Fruit fly (Drosophila melanogaster) whole organism, wandering third instar larva: ENCODE results near the gene Cyt-c-p.

ENCODE experiments used
- Abd-B ChIP-seq: fragments of >200 bp; optimal IDR thresholded peaks from 2 replicates; lab custom pipeline; 2017; ENCODE audit warnings: missing biosample characterization, missing genetic modification characterization
- CG32264 ChIP-seq: fragments of 200-800 bp; sonication (Bioruptor generic); optimal IDR thresholded peaks from 2 replicates; lab custom pipeline; 2016; ENCODE audit warnings: missing biosample characterization, missing genetic modification characterization
- CG9705 ChIP-seq: fragments of 200-800 bp; sonication (Bioruptor generic); optimal IDR thresholded peaks from 2 replicates; lab custom pipeline; 2018; ENCODE audit warnings: missing biosample characterization, mild to moderate bottlenecking, missing genetic modification characterization
- CrebA ChIP-seq: fragments of 200-800 bp; sonication (Bioruptor generic); optimal IDR thresholded peaks from 2 replicates; lab custom pipeline; 2016; ENCODE audit warnings: missing biosample characterization, mild to moderate bottlenecking, missing genetic modification characterization, borderline replicate concordance
- Dfd ChIP-seq: fragments of >200 bp; optimal IDR thresholded peaks from 2 replicates; lab custom pipeline; 2017; ENCODE audit warnings: missing biosample characterization, missing genetic modification characterization
- Dif ChIP-seq: fragments of 200-275, 200-300 bp; sonication (Bioruptor generic); optimal IDR thresholded peaks from 2 replicates; lab custom pipeline; 2018; ENCODE audit warnings: missing biosample characterization, missing genetic modification characterization; ENCODE audit not compliant: partially characterized antibody
- HLH106 ChIP-seq: fragments of 200-800 bp; optimal IDR thresholded peaks from 3 replicates; lab custom pipeline; 2019; ENCODE audit warnings: missing biosample characterization, mild to moderate bottlenecking, missing genetic modification characterization, moderate library complexity
- Hnf4 ChIP-seq: fragments of 200-800 bp; sonication (Bioruptor generic); optimal IDR thresholded peaks from 2 replicates; lab custom pipeline; 2016; ENCODE audit warnings: missing biosample characterization, mild to moderate bottlenecking, missing genetic modification characterization
- Hr78 ChIP-seq: fragments of >200 bp; optimal IDR thresholded peaks from 2 replicates; lab custom pipeline; 2017; ENCODE audit warnings: missing biosample characterization, missing genetic modification characterization
- Hr83 ChIP-seq: fragments of 200-300 bp; sonication (Bioruptor generic); optimal IDR thresholded peaks from 2 replicates; lab custom pipeline; 2016; ENCODE audit warnings: missing biosample characterization, mild to moderate bottlenecking, missing genetic modification characterization, moderate library complexity; ENCODE audit not compliant: poor library complexity, severe bottlenecking
- Mio ChIP-seq: sonication (Bioruptor generic); optimal IDR thresholded peaks from 2 replicates; lab custom pipeline; 2016; ENCODE audit warnings: missing biosample characterization, missing genetic modification characterization
- Myc ChIP-seq: fragments of >200 bp; optimal IDR thresholded peaks from 2 replicates; lab custom pipeline; 2017
- OdsH ChIP-seq: fragments of 200-800 bp; sonication (Bioruptor generic); optimal IDR thresholded peaks from 2 replicates; lab custom pipeline; 2016; ENCODE audit warnings: missing biosample characterization, mild to moderate bottlenecking, missing genetic modification characterization
- Rel ChIP-seq, 2 experiments: fragments of 200-800 bp; sonication (Bioruptor generic) in 1 of 2; optimal IDR thresholded peaks; 2 replicates in 1 of 2; 3 replicates in 1 of 2; lab custom pipeline; 2016 to 2019; ENCODE audit warnings: mild to moderate bottlenecking in 2 of 2, missing biosample characterization in 2 of 2, missing genetic modification characterization in 2 of 2, moderate library complexity in 1 of 2
- Sp1 ChIP-seq: fragments of 200-800 bp; sonication (Bioruptor generic); optimal IDR thresholded peaks from 3 replicates; lab custom pipeline; 2019; ENCODE audit warnings: missing biosample characterization, mild to moderate bottlenecking, missing genetic modification characterization, moderate library complexity
- Vsx2 ChIP-seq: fragments of 200-300, 225-300 bp; sonication (Bioruptor generic); optimal IDR thresholded peaks from 2 replicates; lab custom pipeline; 2018; ENCODE audit warnings: missing biosample characterization, missing genetic modification characterization; ENCODE audit not compliant: partially characterized antibody
- br ChIP-seq: fragments of 200-800 bp; sonication (Bioruptor generic); optimal IDR thresholded peaks from 2 replicates; lab custom pipeline; 2016; ENCODE audit warnings: missing biosample characterization, missing genetic modification characterization
- brk ChIP-seq: fragments of 200-800 bp; sonication (Bioruptor generic); optimal IDR thresholded peaks from 2 replicates; lab custom pipeline; 2016; ENCODE audit warnings: missing biosample characterization, mild to moderate bottlenecking, missing genetic modification characterization
- dmrt93B ChIP-seq: fragments of 200-800 bp; sonication (Bioruptor generic); optimal IDR thresholded peaks from 2 replicates; lab custom pipeline; 2018; ENCODE audit warnings: missing biosample characterization, mild to moderate bottlenecking, missing genetic modification characterization
- ey ChIP-seq: fragments of 200-800 bp; sonication (Bioruptor generic); optimal IDR thresholded peaks from 2 replicates; lab custom pipeline; 2016; ENCODE audit warnings: missing biosample characterization, missing genetic modification characterization
- foxo ChIP-seq, 2 experiments: fragments of 200-800 bp; sonication (Bioruptor generic); optimal IDR thresholded peaks; 2 replicates in 1 of 2; 3 replicates in 1 of 2; lab custom pipeline; 2016 to 2017; ENCODE audit warnings: missing biosample characterization in 2 of 2, missing genetic modification characterization in 2 of 2
- fru ChIP-seq: fragments of 200-800 bp; sonication (Bioruptor generic); optimal IDR thresholded peaks from 3 replicates; lab custom pipeline; 2016; ENCODE audit warnings: missing biosample characterization, mild to moderate bottlenecking, missing genetic modification characterization
- jim ChIP-seq: fragments of 175-275, 200-325 bp; sonication (Bioruptor generic); optimal IDR thresholded peaks from 2 replicates; lab custom pipeline; 2016; ENCODE audit warnings: missing biosample characterization, mild to moderate bottlenecking, missing genetic modification characterization
- lola ChIP-seq: fragments of >200 bp; optimal IDR thresholded peaks from 2 replicates; lab custom pipeline; 2017; ENCODE audit warnings: missing biosample characterization, missing genetic modification characterization
- pan ChIP-seq: fragments of >200 bp; optimal IDR thresholded peaks from 2 replicates; lab custom pipeline; 2017
- psq ChIP-seq: fragments of 200-800 bp; sonication (Bioruptor generic); optimal IDR thresholded peaks from 3 replicates; lab custom pipeline; 2017; ENCODE audit warnings: missing biosample characterization, mild to moderate bottlenecking, missing genetic modification characterization, moderate library complexity
- rgr ChIP-seq: fragments of 200-800 bp; sonication (Bioruptor generic); optimal IDR thresholded peaks from 3 replicates; lab custom pipeline; 2016; ENCODE audit warnings: missing biosample characterization, mild to moderate bottlenecking, missing genetic modification characterization
- sage ChIP-seq: fragments of 200-800 bp; sonication (Bioruptor generic); optimal IDR thresholded peaks from 2 replicates; lab custom pipeline; 2016; ENCODE audit warnings: missing biosample characterization, mild to moderate bottlenecking, missing genetic modification characterization
- sv ChIP-seq: fragments of 200-800 bp; sonication (Bioruptor generic); optimal IDR thresholded peaks from 3 replicates; lab custom pipeline; 2016; ENCODE audit warnings: missing biosample characterization, missing genetic modification characterization
- usp ChIP-seq: fragments of >200 bp; optimal IDR thresholded peaks from 2 replicates; lab custom pipeline; 2017; ENCODE audit warnings: missing biosample characterization, missing genetic modification characterization
- woc ChIP-seq: sonication (Bioruptor generic); optimal IDR thresholded peaks from 2 replicates; lab custom pipeline; 2016; ENCODE audit warnings: missing biosample characterization, mild to moderate bottlenecking, missing genetic modification characterization

Gene Cyt-c-p

DNA sequence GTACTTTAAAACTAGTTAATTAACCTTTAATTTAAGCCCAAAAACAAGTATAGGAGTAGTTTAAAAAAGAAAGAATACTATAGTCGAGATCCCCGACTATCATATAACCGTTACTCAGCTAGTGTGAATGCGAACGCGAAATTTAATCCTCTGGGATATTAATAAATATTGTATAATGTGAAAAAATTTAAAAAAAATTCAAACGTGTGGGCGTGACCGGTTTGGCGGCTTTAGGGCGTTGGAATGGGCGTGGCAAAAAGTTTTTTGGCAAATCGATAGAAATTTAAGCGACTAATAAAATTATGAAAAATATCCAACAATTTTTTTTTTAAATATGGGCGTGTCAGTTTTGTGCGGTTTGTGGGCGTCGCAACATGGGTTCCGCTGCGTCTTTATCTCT, 40.7 kb upstream of the Cyt-c-p start:
- TF ChIP-seq pan (lab: Kevin White, UChicago) (no peak), CG9705 (GFP tag; lab: Kevin White, UChicago) (no peak), Abd-B (no peak), Dfd (GFP tag; lab: Kevin White, UChicago) (peak; percentile 87)

- TF ChIP-seq Dfd (GFP tag; lab: Kevin White, UChicago) (no peak), Abd-B (no peak), br (GFP tag; lab: Kevin White, UChicago) (peak; percentile 37), HLH106 (tag; lab: Kevin White, UChicago) (no peak), ey (GFP tag; lab: Kevin White, UChicago) (no peak), foxo (GFP tag; optimal IDR thresholded peaks at IDR 0.05; lab: Kevin White, UChicago) (peak in 1 of 2 experiments; percentile 19), fru (GFP tag; lab: Kevin White, UChicago) (peak; percentile 24), lola (GFP tag; lab: Kevin White, UChicago) (no peak), pan (lab: Kevin White, UChicago) (no peak), Sp1 (peak; percentile 35), Rel (GFP tag; optimal IDR thresholded peaks at IDR 0.05; lab: Kevin White, UChicago) (no peak), Rel (tag; optimal IDR thresholded peaks at IDR 0.05; lab: Kevin White, UChicago) (peak; percentile 33), Vsx2 (no peak), brk (GFP tag; lab: Kevin White, UChicago) (no peak), psq (GFP tag; lab: Kevin White, UChicago) (no peak), rgr (peak; percentile 6), Dif (GFP tag; lab: Kevin White, UChicago) (no peak), Hr78 (GFP tag; lab: Kevin White, UChicago) (no peak), Mio (GFP tag; lab: Kevin White, UChicago) (no peak), Myc (peak; percentile 58), dmrt93B (no peak), CrebA (no peak), OdsH (GFP tag; lab: Kevin White, UChicago) (peak; percentile 37), usp (no peak), Hr83 (peak; percentile 22)
Measured at dm6 chr2L:16679817-16680683, 39.7 kb upstream of the Cyt-c-p start, which contains the start of the genes grp and squ. Gene grp, plus strand, starts transcription at chr2L:16680054. Gene squ, plus strand, starts transcription at chr2L:16680054.

- TF ChIP-seq sage (GFP tag; lab: Kevin White, UChicago) (no peak), lola (GFP tag; lab: Kevin White, UChicago) (no peak), woc (no peak), Hr78 (GFP tag; lab: Kevin White, UChicago) (no peak), Dfd (GFP tag; lab: Kevin White, UChicago) (no peak), HLH106 (tag; lab: Kevin White, UChicago) (no peak), jim (GFP tag; lab: Kevin White, UChicago) (no peak), CG32264 (GFP tag; lab: Kevin White, UChicago) (no peak), Vsx2 (no peak), Myc (no peak), OdsH (GFP tag; lab: Kevin White, UChicago) (no peak), Hnf4 (GFP tag; lab: Kevin White, UChicago) (no peak), CG9705 (GFP tag; lab: Kevin White, UChicago) (no peak), Rel (GFP tag; optimal IDR thresholded peaks at IDR 0.05; lab: Kevin White, UChicago) (no peak), Rel (tag; optimal IDR thresholded peaks at IDR 0.05; lab: Kevin White, UChicago) (no peak), CrebA (no peak), sv (GFP tag; lab: Kevin White, UChicago) (no peak), pan (lab: Kevin White, UChicago) (no peak), fru (GFP tag; lab: Kevin White, UChicago) (no peak)
Measured at dm6 chr2L:16682203-16682602, 37.5 kb upstream of the Cyt-c-p start, which contains the start of gene CG33552. Gene CG33552, plus strand, starts transcription at chr2L:16682503.
